Fruit fly (Drosophila melanogaster) whole organism, embryonic: Measurements from ENCODE around the gene CkIIalpha-i3.

ENCODE experiments used
- C15 ChIP-seq: fragments of 200-800 bp; sonication (Bioruptor generic); IDR thresholded peaks from 3 replicates; pipeline ENCODE4 v1.3.6; 2022; ENCODE audit warnings: missing biosample characterization, missing genetic modification characterization
- CG10543 ChIP-seq: fragments of 200-800 bp; sonication (Bioruptor generic); optimal IDR thresholded peaks from 3 replicates; lab custom pipeline; 2017; ENCODE audit warnings: missing biosample characterization, mild to moderate bottlenecking, missing genetic modification characterization, moderate library complexity
- CG13775 ChIP-seq: fragments of 200-800 bp; sonication (Bioruptor generic); optimal IDR thresholded peaks from 3 replicates; lab custom pipeline; 2017; ENCODE audit warnings: missing biosample characterization, mild to moderate bottlenecking, missing genetic modification characterization
- CG13894 ChIP-seq: fragments of 200-800 bp; sonication (Bioruptor generic); optimal IDR thresholded peaks from 3 replicates; lab custom pipeline; 2018; ENCODE audit warnings: missing biosample characterization, mild to moderate bottlenecking, missing genetic modification characterization, moderate library complexity
- CG14667 ChIP-seq: fragments of 200-800 bp; sonication (Bioruptor generic); IDR thresholded peaks from 2 replicates; pipeline ENCODE4 v1.3.6; 2022; ENCODE audit warnings: missing biosample characterization, missing genetic modification characterization
- CG17328 ChIP-seq: fragments of 200-800 bp; sonication (Bioruptor generic); IDR thresholded peaks from 2 replicates; pipeline ENCODE4 v1.3.6; 2022; ENCODE audit warnings: missing biosample characterization, missing genetic modification characterization
- CG17359 ChIP-seq: fragments of 200-800 bp; sonication (Bioruptor generic); optimal IDR thresholded peaks from 3 replicates; lab custom pipeline; 2018; ENCODE audit warnings: missing biosample characterization, mild to moderate bottlenecking, missing genetic modification characterization, moderate library complexity
- CG2199 ChIP-seq: fragments of 200-800 bp; sonication (Bioruptor generic); IDR thresholded peaks from 3 replicates; pipeline ENCODE4 v1.3.6; 2022; ENCODE audit warnings: missing biosample characterization, missing genetic modification characterization
- CG2202 ChIP-seq: fragments of 200-800 bp; sonication (Bioruptor generic); optimal IDR thresholded peaks from 2 replicates; lab custom pipeline; 2018; ENCODE audit warnings: missing biosample characterization, mild to moderate bottlenecking, missing genetic modification characterization
- CG30431 ChIP-seq: fragments of 200-800 bp; sonication (Bioruptor generic); optimal IDR thresholded peaks from 2 replicates; lab custom pipeline; 2017; ENCODE audit warnings: missing biosample characterization, missing genetic modification characterization
- CG31441 ChIP-seq: fragments of 200-800 bp; sonication (Bioruptor generic); IDR thresholded peaks from 2 replicates; pipeline ENCODE4 v1.3.6; 2022; ENCODE audit warnings: missing biosample characterization, missing genetic modification characterization
- CG3847 ChIP-seq: fragments of 200-800 bp; sonication (Bioruptor generic); IDR thresholded peaks from 2 replicates; pipeline ENCODE4 v1.3.6; 2022; ENCODE audit warnings: missing biosample characterization, missing genetic modification characterization
- CG5245 ChIP-seq: fragments of 200-800 bp; sonication (Bioruptor generic); optimal IDR thresholded peaks from 3 replicates; lab custom pipeline; 2016; ENCODE audit warnings: missing biosample characterization, missing genetic modification characterization
- CG6175 ChIP-seq: fragments of 200-800 bp; sonication (Bioruptor generic); IDR thresholded peaks from 3 replicates; pipeline ENCODE4 v1.3.6; 2022; ENCODE audit warnings: missing biosample characterization, missing genetic modification characterization
- CG7556 ChIP-seq: fragments of 200-800 bp; sonication (Bioruptor generic); optimal IDR thresholded peaks from 2 replicates; lab custom pipeline; 2017; ENCODE audit warnings: missing biosample characterization, mild to moderate bottlenecking, missing genetic modification characterization
- CG7839 ChIP-seq: fragments of 200-800 bp; sonication (Bioruptor generic); optimal IDR thresholded peaks from 3 replicates; lab custom pipeline; 2018; ENCODE audit warnings: missing biosample characterization, mild to moderate bottlenecking, missing genetic modification characterization, moderate library complexity
- CG8281 ChIP-seq: fragments of 200-800 bp; sonication (Bioruptor generic); optimal IDR thresholded peaks from 2 replicates; lab custom pipeline; 2018; ENCODE audit warnings: missing biosample characterization, mild to moderate bottlenecking, missing genetic modification characterization, moderate library complexity
- CG9932 ChIP-seq: fragments of 200-800 bp; sonication (Bioruptor generic); IDR thresholded peaks from 2 replicates; pipeline ENCODE4 v1.3.6; 2022; ENCODE audit warnings: missing biosample characterization, missing genetic modification characterization
- D19A ChIP-seq: fragments of 200-800 bp; optimal IDR thresholded peaks from 3 replicates; lab custom pipeline; 2019; ENCODE audit warnings: missing biosample characterization, mild to moderate bottlenecking, missing genetic modification characterization, moderate library complexity
- PHDP ChIP-seq: fragments of 200-800 bp; sonication (Bioruptor generic); optimal IDR thresholded peaks from 3 replicates; lab custom pipeline; 2018; ENCODE audit warnings: missing biosample characterization, mild to moderate bottlenecking, missing genetic modification characterization, moderate library complexity
- Side ChIP-seq: fragments of 200-800 bp; sonication (Bioruptor generic); optimal IDR thresholded peaks from 2 replicates; lab custom pipeline; 2016; ENCODE audit warnings: missing biosample characterization, missing genetic modification characterization
- Sox102F ChIP-seq: fragments of 200-800 bp; sonication (Bioruptor generic); optimal IDR thresholded peaks from 2 replicates; lab custom pipeline; 2018; ENCODE audit warnings: missing biosample characterization, mild to moderate bottlenecking, missing genetic modification characterization, moderate library complexity
- Stat92E ChIP-seq, 3 experiments: fragments of >200 bp in 2 of 3; fragments of 200-800 bp in 1 of 3; sonication (Bioruptor generic) in 1 of 3; optimal IDR thresholded peaks; 2 replicates each; lab custom pipeline; 2017 to 2019; ENCODE audit warnings: missing biosample characterization in 3 of 3, missing genetic modification characterization in 3 of 3, mild to moderate bottlenecking in 1 of 3, moderate library complexity in 1 of 3
- Usf ChIP-seq: fragments of 200-800 bp; sonication (Bioruptor generic); optimal IDR thresholded peaks from 2 replicates; lab custom pipeline; 2017; ENCODE audit warnings: missing genotype, missing biosample characterization, missing genetic modification characterization
- bcd ChIP-seq: fragments of 200-800 bp; sonication (Bioruptor generic); optimal IDR thresholded peaks from 2 replicates; lab custom pipeline; 2017; ENCODE audit warnings: missing biosample characterization, mild to moderate bottlenecking, missing genetic modification characterization
- bsh ChIP-seq, 2 experiments: fragments of 200-800 bp; sonication (Bioruptor generic); optimal IDR thresholded peaks; 2 replicates each; lab custom pipeline; 2017 to 2018; ENCODE audit warnings: mild to moderate bottlenecking in 2 of 2, missing biosample characterization in 2 of 2, missing genetic modification characterization in 2 of 2, moderate library complexity in 1 of 2
- chinmo ChIP-seq: fragments of 200-800 bp; sonication (Bioruptor generic); IDR thresholded peaks from 4 replicates; pipeline ENCODE4 v1.3.6; 2022; ENCODE audit warnings: missing biosample characterization, missing genetic modification characterization; ENCODE audit not compliant: partially characterized antibody
- chm ChIP-seq: fragments of 200-800 bp; sonication (Bioruptor generic); IDR thresholded peaks from 2 replicates; pipeline ENCODE4 v1.3.6; 2022; ENCODE audit warnings: missing biosample characterization, missing genetic modification characterization
- chn ChIP-seq: fragments of 200-800 bp; sonication (Bioruptor generic); optimal IDR thresholded peaks from 2 replicates; lab custom pipeline; 2016; ENCODE audit warnings: missing biosample characterization, missing genetic modification characterization
- ci ChIP-seq: fragments of 200-800 bp; sonication (Bioruptor generic); IDR thresholded peaks from 3 replicates; pipeline ENCODE4 v1.3.6; 2022; ENCODE audit warnings: missing biosample characterization, missing genetic modification characterization
- crol ChIP-seq: fragments of 200-800 bp; sonication (Bioruptor generic); IDR thresholded peaks from 2 replicates; pipeline ENCODE4 v1.3.6; 2022; ENCODE audit warnings: missing biosample characterization, missing genetic modification characterization
- dysf ChIP-seq: fragments of 200-800 bp; sonication (Bioruptor generic); IDR thresholded peaks from 3 replicates; pipeline ENCODE4 v1.3.6; 2022; ENCODE audit warnings: missing biosample characterization, missing genetic modification characterization
- eve ChIP-seq, 2 experiments: fragments of >200 bp; optimal IDR thresholded peaks; 2 replicates each; lab custom pipeline; 2017; ENCODE audit warnings: missing biosample characterization in 2 of 2, missing genetic modification characterization in 2 of 2
- fd3F ChIP-seq: fragments of 200-800 bp; sonication (Bioruptor generic); optimal IDR thresholded peaks from 2 replicates; lab custom pipeline; 2018; ENCODE audit warnings: missing biosample characterization, mild to moderate bottlenecking, missing genetic modification characterization, moderate library complexity
- gsb ChIP-seq: fragments of 200-800 bp; sonication (Bioruptor generic); IDR thresholded peaks from 2 replicates; pipeline ENCODE4 v1.3.6; 2022; ENCODE audit warnings: missing biosample characterization, missing genetic modification characterization
- gt ChIP-seq: fragments of 200-800 bp; sonication (Bioruptor generic); IDR thresholded peaks from 2 replicates; pipeline ENCODE4 v1.3.6; 2022; ENCODE audit warnings: missing biosample characterization, missing genetic modification characterization
- kni ChIP-seq: fragments of 200-800 bp; sonication (Bioruptor generic); optimal IDR thresholded peaks from 3 replicates; lab custom pipeline; 2017; ENCODE audit warnings: mild to moderate bottlenecking, missing biosample characterization, missing genetic modification reagents, missing genetic modification characterization
- mld ChIP-seq: fragments of 200-800 bp; sonication (Bioruptor generic); IDR thresholded peaks from 3 replicates; pipeline ENCODE4 v1.3.6; 2022; ENCODE audit warnings: missing biosample characterization, missing genetic modification characterization; ENCODE audit not compliant: partially characterized antibody
- nerfin-2 ChIP-seq: fragments of 200-800 bp; sonication (Bioruptor generic); IDR thresholded peaks from 2 replicates; pipeline ENCODE4 v1.3.6; 2022; ENCODE audit warnings: missing biosample characterization, missing genetic modification characterization; ENCODE audit not compliant: partially characterized antibody
- pnt ChIP-seq: fragments of 200-800 bp; sonication (Bioruptor generic); optimal IDR thresholded peaks from 3 replicates; lab custom pipeline; 2016; ENCODE audit warnings: missing biosample characterization, missing genetic modification characterization
- pros ChIP-seq: fragments of 200-800 bp; sonication (Bioruptor generic); optimal IDR thresholded peaks from 3 replicates; lab custom pipeline; 2019; ENCODE audit warnings: missing biosample characterization, mild to moderate bottlenecking, missing genetic modification characterization, moderate library complexity
- ro ChIP-seq: fragments of 200-800 bp; sonication (Bioruptor generic); IDR thresholded peaks from 2 replicates; pipeline ENCODE4 v1.3.6; 2022; ENCODE audit warnings: missing biosample characterization, missing genetic modification characterization
- row ChIP-seq: fragments of 200-800 bp; sonication (Bioruptor generic); IDR thresholded peaks from 3 replicates; pipeline ENCODE4 v1.3.6; 2022; ENCODE audit warnings: missing biosample characterization, missing genetic modification characterization
- schlank ChIP-seq: fragments of 200-800 bp; sonication (Bioruptor generic); optimal IDR thresholded peaks from 2 replicates; lab custom pipeline; 2018; ENCODE audit warnings: missing biosample characterization, mild to moderate bottlenecking, missing genetic modification characterization
- sens ChIP-seq: fragments of 200-800 bp; sonication (Bioruptor generic); peaks from one replicate; lab custom pipeline; 2016; ENCODE audit warnings: missing biosample characterization, missing genetic modification characterization
- tgo ChIP-seq: fragments of 200-800 bp; sonication (Bioruptor generic); IDR thresholded peaks from 3 replicates; pipeline ENCODE4 v1.3.6; 2022; ENCODE audit warnings: missing biosample characterization, missing genetic modification characterization
- toy ChIP-seq: fragments of 200-800 bp; sonication (Bioruptor generic); IDR thresholded peaks from 2 replicates; pipeline ENCODE4 v1.3.6; 2022; ENCODE audit warnings: missing biosample characterization, missing genetic modification characterization
- vfl ChIP-seq: fragments of 200-800 bp; sonication (Bioruptor generic); optimal IDR thresholded peaks from 2 replicates; lab custom pipeline; 2016; ENCODE audit warnings: missing biosample characterization, missing genetic modification characterization

The CkIIalpha-i3 gene

dm6 chr3L:733845-734697 lies 23.7 kb upstream of the CkIIalpha-i3 start (continued):
- TF ChIP-seq CG8281 (no peak), CG7556 (GFP tag; lab: Kevin White, UChicago) (peak; percentile 76), gsb (GFP tag; lab: Robert Waterston, UW) (no peak), chinmo (GFP tag; lab: Robert Waterston, UW) (0 out of 4 replicates have a peak, but pooled peaks have one; percentile 60), pnt (GFP tag; lab: Kevin White, UChicago) (no peak), Side (no peak), eve (GFP tag; optimal IDR thresholded peaks at IDR 0.05; lab: Kevin White, UChicago) (peak in 1 of 2 experiments; percentile 45), Sox102F (peak; percentile 43), schlank (no peak), bsh (GFP tag; optimal IDR thresholded peaks at IDR 0.05; lab: Kevin White, UChicago) (peak; percentile 6 to 66), bcd (GFP tag; lab: Kevin White, UChicago) (peak; percentile 23), chn (GFP tag; lab: Kevin White, UChicago) (no peak), nerfin-2 (GFP tag; lab: Robert Waterston, UW) (no peak), C15 (no peak), CG30431 (no peak), vfl (GFP tag; lab: Kevin White, UChicago) (no peak), sens (GFP tag; lab: Kevin White, UChicago) (peak; percentile 83), CG2202 (no peak), mld (GFP tag; lab: Robert Waterston, UW) (no peak), CG5245 (GFP tag; lab: Kevin White, UChicago) (no peak), CG17359 (tag; lab: Kevin White, UChicago) (peak; percentile 11), CG7839 (tag; lab: Kevin White, UChicago) (peak; percentile 58), dysf (peak; percentile 43; the same call in 1 of the 3 replicates), CG3847 (GFP tag; lab: Robert Waterston, UW) (no peak), D19A (tag; lab: Kevin White, UChicago) (no peak), tgo (GFP tag; lab: Robert Waterston, UW) (peak; percentile 24; the same call in 2 of the 3 replicates), CG31441 (GFP tag; lab: Robert Waterston, UW) (peak; percentile 62), ci (GFP tag; lab: Robert Waterston, UW) (no peak)

dm6 chr3L:733174-733829 lies 22.9 kb upstream of the CkIIalpha-i3 start:
- TF ChIP-seq CG14667 (GFP tag; lab: Robert Waterston, UW) (no peak), kni (peak; percentile 2), Usf (GFP tag; lab: Kevin White, UChicago) (no peak), CG13775 (no peak), chm (0 out of 2 replicates have a peak, but pooled peaks have one; percentile 18), row (no peak), crol (peak; percentile 41; the same call in 1 of the 2 replicates), CG6175 (GFP tag; lab: Robert Waterston, UW) (0 out of 3 replicates have a peak, but pooled peaks have one; percentile 54), pros (GFP tag; lab: Kevin White, UChicago) (peak; percentile 36), CG13894 (tag; lab: Kevin White, UChicago) (peak; percentile 12), CG17359 (tag; lab: Kevin White, UChicago) (no peak), CG17328 (GFP tag; lab: Robert Waterston, UW) (no peak), CG10543 (peak; percentile 4), PHDP (tag; lab: Kevin White, UChicago) (no peak), sens (GFP tag; lab: Kevin White, UChicago) (peak; percentile 46), gt (no peak), toy (GFP tag; lab: Robert Waterston, UW) (no peak), CG9932 (GFP tag; lab: Robert Waterston, UW) (no peak), ro (GFP tag; lab: Robert Waterston, UW) (no peak), CG2199 (0 out of 3 replicates have a peak, but pooled peaks have one; percentile 53), fd3F (GFP tag; lab: Kevin White, UChicago) (no peak), Stat92E (GFP tag; optimal IDR thresholded peaks at IDR 0.05; lab: Kevin White, UChicago) (peak in 1 of 3 experiments; percentile 95)
